Fruit fly (Drosophila melanogaster): ENCODE data around the gene Or98b.

The Or98b gene

DNA sequence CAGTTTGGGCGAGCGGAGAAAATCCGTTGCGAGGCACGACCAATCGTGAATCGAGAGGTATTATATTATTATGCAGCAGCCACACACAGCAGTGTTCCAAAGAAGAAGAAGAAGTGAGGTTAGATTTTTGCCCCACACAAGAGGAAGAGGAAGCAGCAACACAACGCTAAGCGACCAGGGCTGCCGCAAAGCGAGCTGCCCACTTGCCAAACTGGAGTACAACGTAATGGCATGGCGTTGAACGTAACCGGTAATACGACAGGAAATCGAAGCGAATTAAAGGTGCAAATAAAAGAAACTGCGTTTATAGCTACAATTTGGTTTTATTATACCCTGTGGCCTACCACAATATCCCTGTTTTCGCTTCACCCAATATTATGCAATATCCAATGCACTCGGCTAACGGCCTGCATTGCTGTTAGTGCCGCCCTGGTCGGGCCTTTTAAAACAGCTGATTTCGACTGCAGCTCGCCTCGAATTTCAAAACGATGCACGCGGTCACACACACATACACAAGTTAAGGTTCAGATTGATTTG is 16.5 kb upstream of the Or98b start (continued):
- TF ChIP-seq prd (optimal IDR thresholded peaks at IDR 0.05): no peak
- peak; percentile 80 for TF ChIP-seq prd (GFP tag; IDR thresholded peaks at IDR 0.05)
- TF ChIP-seq Ssrp (tag; optimal IDR thresholded peaks at IDR 0.05): peak; percentile 54
- peak; percentile 100 for TF ChIP-seq bigmax (GFP tag; optimal IDR thresholded peaks at IDR 0.05)
- peak; percentile 35 for TF ChIP-seq ac (GFP tag; optimal IDR thresholded peaks at IDR 0.05)
- TF ChIP-seq CG34422 (GFP tag; IDR thresholded peaks at IDR 0.05): peak; percentile 85; the same call in 2 of the 3 replicates
- peak; percentile 65 for TF ChIP-seq Usf (GFP tag; optimal IDR thresholded peaks at IDR 0.05)
- no peak for TF ChIP-seq aop (GFP tag; IDR thresholded peaks at IDR 0.05)
- TF ChIP-seq Xrp1 (GFP tag; IDR thresholded peaks at IDR 0.05): peak; percentile 86
- TF ChIP-seq Ada2b (GFP tag; IDR thresholded peaks at IDR 0.05): peak; percentile 71
- no peak for TF ChIP-seq CG2129 (GFP tag; IDR thresholded peaks at IDR 0.05; ENCODE audit: partially characterized antibody)
- no peak for TF ChIP-seq NFAT (GFP tag; IDR thresholded peaks at IDR 0.05)
- TF ChIP-seq crp (GFP tag; optimal IDR thresholded peaks at IDR 0.05): peak; percentile 73 to 93
- peak; percentile 56 for TF ChIP-seq CG18599 (GFP tag; optimal IDR thresholded peaks at IDR 0.05)
- peak; percentile 59 for TF ChIP-seq tup (GFP tag; optimal IDR thresholded peaks at IDR 0.05)
- no peak for TF ChIP-seq cg (GFP tag; optimal IDR thresholded peaks at IDR 0.05)
- TF ChIP-seq CG13894 (tag; optimal IDR thresholded peaks at IDR 0.05): peak; percentile 76
- peak; percentile 78 for TF ChIP-seq gem (tag; optimal IDR thresholded peaks at IDR 0.05)
- TF ChIP-seq rib (GFP tag; IDR thresholded peaks at IDR 0.05): no peak; the same call in 1 of the 2 replicates
- TF ChIP-seq grn (GFP tag; optimal IDR thresholded peaks at IDR 0.05): peak; percentile 44
- TF ChIP-seq salm (tag; optimal IDR thresholded peaks at IDR 0.05): peak; percentile 36
- peak; percentile 48 for TF ChIP-seq CG10321 (GFP tag; IDR thresholded peaks at IDR 0.05)
- peak; percentile 80 for TF ChIP-seq Sox100B (GFP tag; optimal IDR thresholded peaks at IDR 0.05)
- peak; percentile 52 for TF ChIP-seq Dad (GFP tag; optimal IDR thresholded peaks at IDR 0.05)
- TF ChIP-seq CG2199 (GFP tag; IDR thresholded peaks at IDR 0.05): peak; percentile 75; the same call in 2 of the 3 replicates
- peak; percentile 19 for TF ChIP-seq wek (GFP tag; optimal IDR thresholded peaks at IDR 0.05)
- TF ChIP-seq BEAF-32 (GFP tag; optimal IDR thresholded peaks at IDR 0.05): peak; percentile 50
- peak; percentile 72 for TF ChIP-seq D (optimal IDR thresholded peaks at IDR 0.05)
- TF ChIP-seq D (GFP tag; optimal IDR thresholded peaks at IDR 0.05): peak; percentile 46
- TF ChIP-seq slbo (GFP tag; IDR thresholded peaks at IDR 0.05): peak; percentile 69
- TF ChIP-seq sr (GFP tag; IDR thresholded peaks at IDR 0.05): peak; percentile 53; the same call in 1 of the 3 replicates
- peak; percentile 60 for TF ChIP-seq HmgD (GFP tag; optimal IDR thresholded peaks at IDR 0.05)
- TF ChIP-seq CG11085 (GFP tag; IDR thresholded peaks at IDR 0.05): peak; percentile 58; the same call in 1 of the 2 replicates
- no peak for TF ChIP-seq CG14860 (GFP tag; IDR thresholded peaks at IDR 0.05; ENCODE audit: partially characterized antibody)
- TF ChIP-seq Sry-δ (GFP tag; optimal IDR thresholded peaks at IDR 0.05): peak; percentile 64
- peak; percentile 70 for TF ChIP-seq schlank (tag; optimal IDR thresholded peaks at IDR 0.05)
- TF ChIP-seq phol (tag; optimal IDR thresholded peaks at IDR 0.05): peak; percentile 87
- TF ChIP-seq CG3838 (GFP tag; optimal IDR thresholded peaks at IDR 0.05): peak; percentile 24
- TF ChIP-seq insv (GFP tag; optimal IDR thresholded peaks at IDR 0.05): peak in 1 of 2 experiments; percentile 73
- peak; percentile 77 for TF ChIP-seq crc (GFP tag; optimal IDR thresholded peaks at IDR 0.05)
- TF ChIP-seq CG9609 (GFP tag; optimal IDR thresholded peaks at IDR 0.05): peak; percentile 74
- no peak for TF ChIP-seq unc-4 (GFP tag; IDR thresholded peaks at IDR 0.05; ENCODE audit: partially characterized antibody)
- 0 out of 2 replicates have a peak, but pooled peaks have one; percentile 38 for TF ChIP-seq bowl (GFP tag; IDR thresholded peaks at IDR 0.05)
- no peak for TF ChIP-seq pan (optimal IDR thresholded peaks at IDR 0.05)
- peak in 1 of 2 experiments; percentile 58 for TF ChIP-seq pan (GFP tag; optimal IDR thresholded peaks at IDR 0.05 in 1 of 2, IDR thresholded peaks at IDR 0.05 in 1 of 2)
- TF ChIP-seq Antp (GFP tag; optimal IDR thresholded peaks at IDR 0.05): peak; percentile 87
- no peak for TF ChIP-seq sima (GFP tag; optimal IDR thresholded peaks at IDR 0.05)
- peak; percentile 72 for TF ChIP-seq hkb (optimal IDR thresholded peaks at IDR 0.05)
- peak; percentile 71 for TF ChIP-seq hkb (GFP tag; IDR thresholded peaks at IDR 0.05)
- TF ChIP-seq MBD-R2 (GFP tag; IDR thresholded peaks at IDR 0.05): peak; percentile 64
- TF ChIP-seq H2.0 (GFP tag; IDR thresholded peaks at IDR 0.05): peak; percentile 59
